Worm (Caenorhabditis elegans) whole organism, late embryonic: Measurements from ENCODE around the gene rpl-25.1.

Source experiments
- C38D4.7 ChIP-seq: fragments of 200-800 bp; sonication (Bioruptor generic); optimal IDR thresholded peaks from 2 replicates; lab custom pipeline; 2018; ENCODE audit warnings: mild to moderate bottlenecking, missing genetic modification characterization, moderate library complexity, missing compliant biosample characterization
- F13H6.1 ChIP-seq: sonication (generic microtip); optimal IDR thresholded peaks from 2 replicates; lab custom pipeline; 2016; ENCODE audit warnings: missing genetic modification characterization, missing compliant biosample characterization
- T23F11.4 ChIP-seq: fragments of 200-800 bp; sonication (Bioruptor generic); optimal IDR thresholded peaks from 2 replicates; lab custom pipeline; 2018; ENCODE audit warnings: mild to moderate bottlenecking, missing genetic modification characterization, missing compliant biosample characterization
- ahr-1 ChIP-seq: sonication (generic microtip); optimal IDR thresholded peaks from 2 replicates; lab custom pipeline; 2016; ENCODE audit warnings: missing genetic modification characterization, missing compliant biosample characterization
- ceh-24 ChIP-seq: sonication (generic microtip); optimal IDR thresholded peaks from 2 replicates; lab custom pipeline; 2016; ENCODE audit warnings: mild to moderate bottlenecking, missing genetic modification characterization, missing compliant biosample characterization
- fkh-10 ChIP-seq: fragments of 150-350 bp; optimal IDR thresholded peaks from 2 replicates; lab custom pipeline; 2014; ENCODE audit warnings: missing biosample characterization, missing genetic modification reagents, missing genetic modification characterization
- hlh-15 ChIP-seq: sonication (generic microtip); optimal IDR thresholded peaks from 2 replicates; lab custom pipeline; 2016; ENCODE audit warnings: missing genetic modification characterization, missing compliant biosample characterization
- nfya-1 ChIP-seq: sonication (generic microtip); optimal IDR thresholded peaks from 2 replicates; lab custom pipeline; 2017; ENCODE audit warnings: missing genetic modification characterization, mild to moderate bottlenecking, missing compliant biosample characterization, antibody characterized with exemption, moderate library complexity
- pat-9 ChIP-seq: fragments of 200-800 bp; sonication (Bioruptor generic); optimal IDR thresholded peaks from 2 replicates; lab custom pipeline; 2018; ENCODE audit warnings: mild to moderate bottlenecking, missing genetic modification characterization, moderate library complexity, missing compliant biosample characterization
- pha-2 ChIP-seq: sonication (generic microtip); optimal IDR thresholded peaks from 2 replicates; lab custom pipeline; 2017; ENCODE audit warnings: mild to moderate bottlenecking, missing genetic modification characterization, missing compliant biosample characterization
- unc-86 ChIP-seq: sonication (generic microtip); optimal IDR thresholded peaks from 2 replicates; lab custom pipeline; 2016; ENCODE audit warnings: missing genetic modification characterization, missing compliant biosample characterization

DNA sequence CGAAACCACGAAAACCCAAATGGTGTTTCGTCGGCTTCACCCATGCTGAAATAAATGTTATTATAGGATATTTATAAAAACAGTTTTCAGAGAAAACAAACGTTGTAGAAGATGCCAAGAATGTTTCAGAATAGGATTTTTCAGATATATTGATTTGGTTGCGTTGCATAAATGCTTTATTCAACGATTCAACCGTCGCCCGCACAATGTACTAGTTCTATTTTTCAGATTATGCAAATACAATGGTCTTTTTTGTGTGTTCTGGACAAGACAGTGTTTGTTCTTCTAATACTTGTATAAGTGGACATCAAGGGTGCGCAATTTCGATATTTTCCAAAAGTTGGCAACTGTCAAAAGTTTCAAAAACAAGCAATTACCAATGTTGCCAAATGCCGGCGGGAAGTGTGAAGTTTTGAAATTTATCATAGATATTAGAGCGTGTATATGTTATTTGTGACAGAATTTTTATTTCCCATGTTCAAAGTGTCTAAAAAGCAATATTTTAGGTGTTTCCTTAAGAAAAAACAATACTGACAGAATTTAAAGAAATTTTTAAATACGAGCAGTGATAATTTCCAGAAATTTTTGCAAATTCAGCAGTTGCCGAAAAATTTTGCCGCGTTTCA, 23.7 kb upstream of the rpl-25.1 start, which contains the start of gene K02G10.5:
- TF ChIP-seq pat-9 (tag; lab: Kevin White, UChicago) (no peak), C38D4.7 (GFP tag; lab: Kevin White, UChicago) (no peak), hlh-15 (no peak), pha-2 (tag; lab: Kevin White, UChicago) (no peak), ahr-1 (no peak), T23F11.4 (GFP tag; lab: Kevin White, UChicago) (no peak), F13H6.1 (tag; lab: Kevin White, UChicago) (no peak), ceh-24 (no peak), nfya-1 (tag; lab: Kevin White, UChicago) (no peak), unc-86 (no peak), fkh-10 (GFP tag; lab: Kevin White, UChicago) (no peak)
